Fruit fly (Drosophila melanogaster) whole organism, pupa: ENCODE data around the gene CG6330.

ENCODE experiments used
- CG10348 ChIP-seq: fragments of 200-800 bp; sonication (Bioruptor generic); IDR thresholded peaks from 2 replicates; pipeline ENCODE4 v1.3.6; 2022; ENCODE audit warnings: missing biosample characterization, missing genetic modification characterization
- CG13204 ChIP-seq: fragments of 200-800 bp; sonication (Bioruptor generic); optimal IDR thresholded peaks from 2 replicates; lab custom pipeline; 2018; ENCODE audit warnings: missing biosample characterization, mild to moderate bottlenecking, missing genetic modification characterization, moderate library complexity
- CG15710 ChIP-seq: fragments of 200-800 bp; sonication (Bioruptor generic); optimal IDR thresholded peaks from 2 replicates; lab custom pipeline; 2018; ENCODE audit warnings: missing biosample characterization, mild to moderate bottlenecking, missing genetic modification characterization, moderate library complexity
- CG17806 ChIP-seq: fragments of 200-800 bp; sonication (Bioruptor generic); optimal IDR thresholded peaks from 2 replicates; lab custom pipeline; 2018; ENCODE audit warnings: missing biosample characterization, mild to moderate bottlenecking, missing genetic modification characterization, moderate library complexity
- CG34367 ChIP-seq: fragments of 200-800 bp; sonication (Bioruptor generic); optimal IDR thresholded peaks from 2 replicates; lab custom pipeline; 2018; ENCODE audit warnings: missing biosample characterization, mild to moderate bottlenecking, missing genetic modification characterization
- CG4496 ChIP-seq: fragments of 200-800 bp; sonication (Bioruptor generic); IDR thresholded peaks from 3 replicates; pipeline ENCODE4 v1.3.6; 2022; ENCODE audit warnings: missing biosample characterization, missing genetic modification characterization
- CG8301 ChIP-seq: fragments of 200-800 bp; sonication (Bioruptor generic); optimal IDR thresholded peaks from 2 replicates; lab custom pipeline; 2018; ENCODE audit warnings: missing biosample characterization, mild to moderate bottlenecking, missing genetic modification characterization
- CG9948 ChIP-seq: fragments of 200-800 bp; sonication (Bioruptor generic); optimal IDR thresholded peaks from 2 replicates; lab custom pipeline; 2018; ENCODE audit warnings: missing biosample characterization, mild to moderate bottlenecking, missing genetic modification characterization, moderate library complexity
- D1 ChIP-seq: fragments of 200-800 bp; sonication (Bioruptor generic); optimal IDR thresholded peaks from 2 replicates; lab custom pipeline; 2018; ENCODE audit warnings: missing biosample characterization, mild to moderate bottlenecking, missing genetic modification characterization, moderate library complexity
- EcR ChIP-seq: fragments of 200-800 bp; sonication (Bioruptor generic); optimal IDR thresholded peaks from 3 replicates; lab custom pipeline; 2019; ENCODE audit warnings: missing biosample characterization, missing genetic modification characterization, mild to moderate bottlenecking, moderate library complexity, missing genetic modification reagents
- Pif1A ChIP-seq: fragments of 200-800 bp; sonication (Bioruptor generic); optimal IDR thresholded peaks from 3 replicates; lab custom pipeline; 2016; ENCODE audit warnings: missing biosample characterization, missing genetic modification characterization
- Snoo ChIP-seq: fragments of 200-800 bp; sonication (Bioruptor generic); optimal IDR thresholded peaks from 3 replicates; lab custom pipeline; 2017; ENCODE audit warnings: missing biosample characterization, mild to moderate bottlenecking, missing genetic modification characterization, inconsistent platforms
- rn ChIP-seq: fragments of 200-800 bp; sonication (Bioruptor generic); IDR thresholded peaks from 2 replicates; pipeline ENCODE4 v1.3.6; 2022; ENCODE audit warnings: missing biosample characterization, missing genetic modification characterization

DNA sequence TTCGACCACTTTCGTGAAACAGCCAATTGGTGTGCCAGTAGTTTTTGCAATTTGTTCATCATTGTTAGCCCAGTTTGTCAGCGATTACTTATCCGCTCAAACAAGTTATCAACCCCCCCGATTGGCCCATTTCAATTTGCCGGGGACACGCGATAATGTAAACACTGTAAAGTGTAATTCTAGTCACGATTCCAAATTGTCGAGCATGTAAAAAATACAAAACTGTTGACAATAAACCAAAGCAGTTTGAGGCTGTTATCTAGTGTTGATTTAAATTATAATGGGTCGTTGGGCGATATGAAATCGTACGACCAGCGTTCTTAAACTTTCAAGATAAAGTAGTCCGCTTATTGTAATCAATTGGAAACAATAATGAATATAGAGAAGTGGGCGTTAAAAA is 29.2 kb upstream of the CG6330 start:
- TF ChIP-seq CG17806 (tag; lab: Kevin White, UChicago) (no peak), CG9948 (tag; lab: Kevin White, UChicago) (no peak), EcR (no peak), CG4496 (GFP tag; lab: Robert Waterston, UW) (no peak), rn (no peak), Snoo (no peak), CG34367 (no peak), CG10348 (GFP tag; lab: Robert Waterston, UW) (no peak), D1 (tag; lab: Kevin White, UChicago) (no peak), CG13204 (no peak), CG8301 (no peak), Pif1A (GFP tag; lab: Kevin White, UChicago) (no peak), CG15710 (tag; lab: Kevin White, UChicago) (no peak)
